Fruit fly (Drosophila melanogaster) whole organism, embryonic: ENCODE results near the gene CG33664.
A peak's percentile ranks its signal among the peaks of the same experiment; 100 is the strongest.

ENCODE experiments used
- Asciz ChIP-seq: fragments of 200-800 bp; sonication (Bioruptor generic); optimal IDR thresholded peaks from 2 replicates; lab custom pipeline; 2017; ENCODE audit warnings: missing biosample characterization, mild to moderate bottlenecking, missing genetic modification characterization, missing genetic modification reagents
- CG10431 ChIP-seq: fragments of 200-800 bp; sonication (Bioruptor generic); optimal IDR thresholded peaks from 3 replicates; lab custom pipeline; 2018; ENCODE audit warnings: missing biosample characterization, mild to moderate bottlenecking, missing genetic modification characterization
- CG11398 ChIP-seq: fragments of 200-800 bp; sonication (Bioruptor generic); optimal IDR thresholded peaks from 2 replicates; lab custom pipeline; 2016; ENCODE audit warnings: missing biosample characterization, missing genetic modification characterization
- CG11560 ChIP-seq: fragments of 200-800 bp; sonication (Bioruptor generic); IDR thresholded peaks from 3 replicates; pipeline ENCODE4 v1.3.6; 2022; ENCODE audit warnings: missing biosample characterization, missing genetic modification characterization
- CG13287 ChIP-seq: fragments of 200-800 bp; sonication (Bioruptor generic); IDR thresholded peaks from 2 replicates; pipeline ENCODE4 v1.3.6; 2022; ENCODE audit warnings: missing biosample characterization, missing genetic modification characterization; ENCODE audit not compliant: partially characterized antibody
- CG14014 ChIP-seq: fragments of 200-800 bp; sonication (Bioruptor generic); IDR thresholded peaks from 2 replicates; pipeline ENCODE4 v1.3.6; 2022; ENCODE audit warnings: missing biosample characterization, missing genetic modification characterization
- CG1602 ChIP-seq: fragments of 200-800 bp; sonication (Bioruptor generic); optimal IDR thresholded peaks from 3 replicates; lab custom pipeline; 2016; ENCODE audit warnings: missing biosample characterization, missing genetic modification characterization
- CG16815 ChIP-seq: fragments of 200-800 bp; sonication (Bioruptor generic); optimal IDR thresholded peaks from 3 replicates; lab custom pipeline; 2017; ENCODE audit warnings: missing biosample characterization, mild to moderate bottlenecking, missing genetic modification characterization
- CG17385 ChIP-seq: fragments of 200-800 bp; sonication (Bioruptor generic); optimal IDR thresholded peaks from 3 replicates; lab custom pipeline; 2018; ENCODE audit warnings: missing biosample characterization, mild to moderate bottlenecking, missing genetic modification characterization
- CG17912 ChIP-seq: fragments of 200-800 bp; sonication (Bioruptor generic); optimal IDR thresholded peaks from 2 replicates; lab custom pipeline; 2018; ENCODE audit warnings: missing biosample characterization, mild to moderate bottlenecking, missing genetic modification characterization
- CG1792 ChIP-seq: fragments of 200-800 bp; sonication (Bioruptor generic); optimal IDR thresholded peaks from 2 replicates; lab custom pipeline; 2016; ENCODE audit warnings: missing biosample characterization, missing genetic modification characterization
- CG18262 ChIP-seq: fragments of 200-800 bp; optimal IDR thresholded peaks from 3 replicates; lab custom pipeline; 2019; ENCODE audit warnings: missing biosample characterization, mild to moderate bottlenecking, missing genetic modification characterization, moderate library complexity
- CG3163 ChIP-seq: fragments of 200-800 bp; sonication (Bioruptor generic); optimal IDR thresholded peaks from 3 replicates; lab custom pipeline; 2016; ENCODE audit warnings: missing biosample characterization, missing genetic modification characterization
- CG4282 ChIP-seq: fragments of 200-800 bp; sonication (Bioruptor generic); optimal IDR thresholded peaks from 2 replicates; lab custom pipeline; 2016; ENCODE audit warnings: missing biosample characterization, missing genetic modification characterization
- CG5245 ChIP-seq: fragments of 200-800 bp; sonication (Bioruptor generic); optimal IDR thresholded peaks from 3 replicates; lab custom pipeline; 2016; ENCODE audit warnings: missing biosample characterization, missing genetic modification characterization
- CG6175 ChIP-seq: fragments of 200-800 bp; sonication (Bioruptor generic); IDR thresholded peaks from 3 replicates; pipeline ENCODE4 v1.3.6; 2022; ENCODE audit warnings: missing biosample characterization, missing genetic modification characterization
- CG6854 ChIP-seq: fragments of 200-800 bp; sonication (Bioruptor generic); optimal IDR thresholded peaks from 3 replicates; lab custom pipeline; 2017; ENCODE audit warnings: missing biosample characterization, mild to moderate bottlenecking, missing genetic modification characterization
- CG7357 ChIP-seq: fragments of 200-800 bp; sonication (Bioruptor generic); IDR thresholded peaks from 3 replicates; pipeline ENCODE4 v1.3.6; 2022; ENCODE audit warnings: missing biosample characterization, missing genetic modification characterization
- CG7372 ChIP-seq: fragments of 200-800 bp; sonication (Bioruptor generic); IDR thresholded peaks from 2 replicates; pipeline ENCODE4 v1.3.6; 2022; ENCODE audit warnings: missing biosample characterization, missing genetic modification characterization
- CG9817 ChIP-seq: fragments of 200-800 bp; sonication (Bioruptor generic); optimal IDR thresholded peaks from 2 replicates; lab custom pipeline; 2018; ENCODE audit warnings: missing biosample characterization, mild to moderate bottlenecking, missing genetic modification characterization, moderate library complexity
- Doc2 ChIP-seq: fragments of 200-800 bp; sonication (Bioruptor generic); IDR thresholded peaks from 2 replicates; pipeline ENCODE4 v1.3.6; 2022; ENCODE audit warnings: missing biosample characterization, missing genetic modification characterization
- Dp ChIP-seq: fragments of 200-800 bp; sonication (Bioruptor generic); optimal IDR thresholded peaks from 2 replicates; lab custom pipeline; 2018; ENCODE audit warnings: missing biosample characterization, mild to moderate bottlenecking, missing genetic modification characterization, moderate library complexity
- ERR ChIP-seq: fragments of 200-800 bp; sonication (Bioruptor generic); optimal IDR thresholded peaks from 2 replicates; lab custom pipeline; 2016; ENCODE audit warnings: missing biosample characterization, missing genetic modification characterization
- Elba2 ChIP-seq: fragments of 200-800 bp; sonication (Bioruptor generic); optimal IDR thresholded peaks from 3 replicates; lab custom pipeline; 2016; ENCODE audit warnings: missing biosample characterization, missing genetic modification characterization
- H15 ChIP-seq: fragments of 200-800 bp; sonication (Bioruptor generic); IDR thresholded peaks from 3 replicates; pipeline ENCODE4 v1.3.6; 2022; ENCODE audit warnings: missing biosample characterization, missing genetic modification characterization
- HmgD ChIP-seq: fragments of 200-800 bp; sonication (Bioruptor generic); optimal IDR thresholded peaks from 3 replicates; lab custom pipeline; 2016; ENCODE audit warnings: missing biosample characterization, missing genetic modification characterization
- Hmx ChIP-seq: fragments of 200-800 bp; sonication (Bioruptor generic); optimal IDR thresholded peaks from 2 replicates; lab custom pipeline; 2016; ENCODE audit warnings: missing biosample characterization, missing genetic modification characterization
- Hsf ChIP-seq: fragments of 200-800 bp; sonication (Bioruptor generic); optimal IDR thresholded peaks from 3 replicates; lab custom pipeline; 2016; ENCODE audit warnings: missing biosample characterization, missing genetic modification characterization
- Kr ChIP-seq: fragments of 200-800 bp; sonication (Bioruptor generic); optimal IDR thresholded peaks from 2 replicates; lab custom pipeline; 2017; ENCODE audit warnings: missing biosample characterization, mild to moderate bottlenecking, missing genetic modification characterization
- Lhr ChIP-seq: fragments of 200-800 bp; sonication (Bioruptor generic); optimal IDR thresholded peaks from 3 replicates; lab custom pipeline; 2017; ENCODE audit warnings: mild to moderate bottlenecking, missing biosample characterization, missing genetic modification reagents, missing genetic modification characterization
- MTF-1 ChIP-seq: fragments of 200-800 bp; sonication (Bioruptor generic); optimal IDR thresholded peaks from 2 replicates; lab custom pipeline; 2018; ENCODE audit warnings: missing biosample characterization, mild to moderate bottlenecking, missing genetic modification characterization, borderline replicate concordance
- Mes4 ChIP-seq: fragments of 200-800 bp; sonication (Bioruptor generic); optimal IDR thresholded peaks from 2 replicates; lab custom pipeline; 2016; ENCODE audit warnings: missing biosample characterization, missing genetic modification characterization
- Nf-YA ChIP-seq: fragments of 200-800 bp; sonication (Bioruptor generic); IDR thresholded peaks from 2 replicates; pipeline ENCODE4 v1.3.6; 2022; ENCODE audit warnings: missing biosample characterization, missing genetic modification characterization
- Rx ChIP-seq: fragments of 200-800 bp; sonication (Bioruptor generic); IDR thresholded peaks from 2 replicates; pipeline ENCODE4 v1.3.6; 2022; ENCODE audit warnings: missing biosample characterization, missing genetic modification characterization
- TFAM ChIP-seq: fragments of 200-800 bp; sonication (Bioruptor generic); optimal IDR thresholded peaks from 2 replicates; lab custom pipeline; 2017; ENCODE audit warnings: missing biosample characterization, missing genetic modification characterization, inconsistent platforms
- bigmax ChIP-seq: fragments of 200-800 bp; sonication (Bioruptor generic); optimal IDR thresholded peaks from 2 replicates; lab custom pipeline; 2018; ENCODE audit warnings: missing biosample characterization, mild to moderate bottlenecking, missing genetic modification characterization
- bowl ChIP-seq: fragments of 200-800 bp; sonication (Bioruptor generic); IDR thresholded peaks from 2 replicates; pipeline ENCODE4 v1.3.6; 2022; ENCODE audit warnings: missing biosample characterization, missing genetic modification characterization
- bsh ChIP-seq, 2 experiments: fragments of 200-800 bp; sonication (Bioruptor generic); optimal IDR thresholded peaks; 2 replicates each; lab custom pipeline; 2017 to 2018; ENCODE audit warnings: mild to moderate bottlenecking in 2 of 2, missing biosample characterization in 2 of 2, missing genetic modification characterization in 2 of 2, moderate library complexity in 1 of 2
- emc ChIP-seq: fragments of 200-800 bp; sonication (Bioruptor generic); optimal IDR thresholded peaks from 2 replicates; lab custom pipeline; 2016; ENCODE audit warnings: missing biosample characterization, missing genetic modification characterization
- eve ChIP-seq, 2 experiments: fragments of >200 bp; optimal IDR thresholded peaks; 2 replicates each; lab custom pipeline; 2017; ENCODE audit warnings: missing biosample characterization in 2 of 2, missing genetic modification characterization in 2 of 2
- exex ChIP-seq: fragments of 200-800 bp; sonication (Bioruptor generic); optimal IDR thresholded peaks from 4 replicates; lab custom pipeline; 2018; ENCODE audit warnings: missing biosample characterization, mild to moderate bottlenecking, missing genetic modification characterization, moderate library complexity
- ftz-f1 ChIP-seq: fragments of 200-800 bp; sonication (Bioruptor generic); optimal IDR thresholded peaks from 2 replicates; lab custom pipeline; 2016; ENCODE audit warnings: missing biosample characterization, missing genetic modification characterization
- gfzf ChIP-seq: fragments of 200-800 bp; sonication (Bioruptor generic); optimal IDR thresholded peaks from 2 replicates; lab custom pipeline; 2016; ENCODE audit warnings: missing biosample characterization, mild to moderate bottlenecking, missing genetic modification characterization, moderate library complexity
- jumu ChIP-seq: fragments of 200-800 bp; sonication (Bioruptor generic); optimal IDR thresholded peaks from 3 replicates; lab custom pipeline; 2016; ENCODE audit warnings: missing biosample characterization, missing genetic modification characterization
- knrl ChIP-seq: fragments of 200-800 bp; sonication (Bioruptor generic); IDR thresholded peaks from 3 replicates; pipeline ENCODE4 v1.3.6; 2022; ENCODE audit warnings: missing biosample characterization, missing genetic modification characterization; ENCODE audit not compliant: partially characterized antibody
- lov ChIP-seq, 2 experiments: fragments of 200-800 bp in 1 of 2; fragments of >200 bp in 1 of 2; sonication (Bioruptor generic) in 1 of 2; IDR thresholded peaks in 1 of 2; optimal IDR thresholded peaks in 1 of 2; 2 replicates in 1 of 2; 3 replicates in 1 of 2; pipeline versions ENCODE4 v1.3.6 to Lab custom; 2017 to 2022; ENCODE audit warnings: missing biosample characterization in 1 of 2, missing genetic modification characterization in 1 of 2
- luna ChIP-seq: fragments of 200-800 bp; sonication (Bioruptor generic); optimal IDR thresholded peaks from 2 replicates; lab custom pipeline; 2016; ENCODE audit warnings: missing biosample characterization, missing genetic modification characterization
- oc ChIP-seq: fragments of 200-800 bp; sonication (Bioruptor generic); optimal IDR thresholded peaks from 2 replicates; lab custom pipeline; 2018; ENCODE audit warnings: missing biosample characterization, mild to moderate bottlenecking, missing genetic modification characterization, moderate library complexity
- peb ChIP-seq: fragments of 200-800 bp; sonication (Bioruptor generic); IDR thresholded peaks from 2 replicates; pipeline ENCODE4 v1.3.6; 2022; ENCODE audit warnings: missing biosample characterization, missing genetic modification characterization
- sens ChIP-seq: fragments of 200-800 bp; sonication (Bioruptor generic); peaks from one replicate; lab custom pipeline; 2016; ENCODE audit warnings: missing biosample characterization, missing genetic modification characterization
- toy ChIP-seq: fragments of 200-800 bp; sonication (Bioruptor generic); IDR thresholded peaks from 2 replicates; pipeline ENCODE4 v1.3.6; 2022; ENCODE audit warnings: missing biosample characterization, missing genetic modification characterization
- yki ChIP-seq: fragments of >200 bp; optimal IDR thresholded peaks from 3 replicates; lab custom pipeline; 2018

The CG33664 gene

dm6 chrX:6346926-6347367, 37.1 kb upstream of the CG33664 start, which contains the start of gene CG3847 (continued):
- TF ChIP-seq CG17385 (GFP tag; lab: Kevin White, UChicago) (no peak), CG10431 (GFP tag; lab: Kevin White, UChicago) (peak; percentile 28), CG6175 (peak; percentile 54; the same call in 1 of the 3 replicates), CG3163 (GFP tag; lab: Kevin White, UChicago) (peak; percentile 30), lov (optimal IDR thresholded peaks at IDR 0.05; lab: Kevin White, UChicago) (no peak), lov (GFP tag; IDR thresholded peaks at IDR 0.05; lab: Robert Waterston, UW) (0 out of 3 replicates have a peak, but pooled peaks have one; percentile 46), Doc2 (GFP tag; lab: Robert Waterston, UW) (no peak), Nf-YA (GFP tag; lab: Robert Waterston, UW) (no peak), Asciz (GFP tag; lab: Kevin White, UChicago) (no peak), CG18262 (tag; lab: Kevin White, UChicago) (peak; percentile 25), Rx (GFP tag; lab: Robert Waterston, UW) (no peak), sens (GFP tag; lab: Kevin White, UChicago) (peak; percentile 90), ftz-f1 (GFP tag; lab: Kevin White, UChicago) (peak; percentile 82), CG7372 (GFP tag; lab: Robert Waterston, UW) (no peak), ERR (GFP tag; lab: Kevin White, UChicago) (peak; percentile 48), CG7357 (GFP tag; lab: Robert Waterston, UW) (no peak), yki (lab: Kevin White, UChicago) (no peak), eve (GFP tag; optimal IDR thresholded peaks at IDR 0.05; lab: Kevin White, UChicago) (no peak), exex (tag; lab: Kevin White, UChicago) (no peak), HmgD (GFP tag; lab: Kevin White, UChicago) (peak; percentile 75), CG11398 (GFP tag; lab: Kevin White, UChicago) (no peak), Kr (GFP tag; lab: Kevin White, UChicago) (no peak), Dp (peak; percentile 97), Mes4 (GFP tag; lab: Kevin White, UChicago) (peak; percentile 4), jumu (GFP tag; lab: Kevin White, UChicago) (peak; percentile 67), oc (tag; lab: Kevin White, UChicago) (no peak), TFAM (no peak), CG13287 (peak; percentile 76), bigmax (GFP tag; lab: Kevin White, UChicago) (no peak), MTF-1 (GFP tag; lab: Kevin White, UChicago) (no peak), Lhr (peak; percentile 90), Elba2 (peak; percentile 64), CG17912 (peak; percentile 26), Hmx (GFP tag; lab: Kevin White, UChicago) (no peak), Hsf (GFP tag; lab: Kevin White, UChicago) (peak; percentile 25), CG14014 (GFP tag; lab: Robert Waterston, UW) (0 out of 2 replicates have a peak, but pooled peaks have one; percentile 9), CG5245 (GFP tag; lab: Kevin White, UChicago) (no peak), bowl (GFP tag; lab: Robert Waterston, UW) (no peak), knrl (GFP tag; lab: Robert Waterston, UW) (peak; percentile 73), gfzf (GFP tag; lab: Kevin White, UChicago) (peak; percentile 96), peb (0 out of 2 replicates have a peak, but pooled peaks have one; percentile 6), CG1602 (GFP tag; lab: Kevin White, UChicago) (no peak), luna (GFP tag; lab: Kevin White, UChicago) (no peak), H15 (GFP tag; lab: Robert Waterston, UW) (no peak), bsh (GFP tag; optimal IDR thresholded peaks at IDR 0.05; lab: Kevin White, UChicago) (no peak), CG11560 (tag; lab: Robert Waterston, UW) (no peak), CG9817 (tag; lab: Kevin White, UChicago) (no peak), CG16815 (GFP tag; lab: Kevin White, UChicago) (no peak), emc (GFP tag; lab: Kevin White, UChicago) (peak; percentile 8), CG6854 (GFP tag; lab: Kevin White, UChicago) (no peak), CG4282 (GFP tag; lab: Kevin White, UChicago) (peak; percentile 33), CG1792 (GFP tag; lab: Kevin White, UChicago) (no peak), toy (GFP tag; lab: Robert Waterston, UW) (no peak)
